Worm (Caenorhabditis elegans) whole organism, L2 larva: ENCODE data around the gene rpia-1.
"Not testable (repeated sequence)": the region's sequence is repeated elsewhere in the genome, so short reads cannot be mapped to it uniquely, and the experiment has no call there.

Experiments
- F13H6.1 ChIP-seq: sonication (generic microtip); optimal IDR thresholded peaks from 2 replicates; lab custom pipeline; 2016; ENCODE audit warnings: missing genetic modification characterization, missing compliant biosample characterization
- R02D3.7 ChIP-seq: fragments of 150-350 bp; optimal IDR thresholded peaks from 2 replicates; lab custom pipeline; 2014; ENCODE audit warnings: missing biosample characterization, missing genetic modification characterization
- Y55F3AM.14 ChIP-seq: fragments of 200-800 bp; sonication (Bioruptor generic); optimal IDR thresholded peaks from 2 replicates; lab custom pipeline; 2018; ENCODE audit warnings: mild to moderate bottlenecking, missing genetic modification characterization, missing compliant biosample characterization
- ZK546.5 ChIP-seq: sonication (generic microtip); optimal IDR thresholded peaks from 2 replicates; lab custom pipeline; 2017; ENCODE audit warnings: missing biosample characterization, missing genetic modification characterization
- alr-1 ChIP-seq: fragments of 150-350 bp; optimal IDR thresholded peaks from 2 replicates; lab custom pipeline; 2014; ENCODE audit warnings: missing biosample characterization, missing genetic modification characterization
- aly-2 ChIP-seq: fragments of 150-350 bp; optimal IDR thresholded peaks from 2 replicates; lab custom pipeline; 2014; ENCODE audit warnings: missing biosample characterization, missing genetic modification characterization
- ama-1 ChIP-seq: fragments of 150-350 bp; optimal IDR thresholded peaks from 2 replicates; lab custom pipeline; 2018; ENCODE audit warnings: inconsistent platforms
- blmp-1 ChIP-seq: sonication (generic microtip); optimal IDR thresholded peaks from 2 replicates; lab custom pipeline; 2017; ENCODE audit warnings: missing genetic modification characterization, mild to moderate bottlenecking, missing compliant biosample characterization, antibody characterized with exemption, moderate library complexity; ENCODE audit not compliant: insufficient read depth
- ceh-16 ChIP-seq: fragments of 150-350 bp; optimal IDR thresholded peaks from 2 replicates; lab custom pipeline; 2014; ENCODE audit warnings: missing biosample characterization, missing genetic modification characterization
- ceh-82 ChIP-seq: fragments of 150-350 bp; optimal IDR thresholded peaks from 2 replicates; lab custom pipeline; 2014; ENCODE audit warnings: missing biosample characterization, missing genetic modification characterization
- crh-2 ChIP-seq: sonication (generic microtip); optimal IDR thresholded peaks from 2 replicates; lab custom pipeline; 2017; ENCODE audit warnings: missing biosample characterization, missing genetic modification characterization
- dmd-4 ChIP-seq: sonication (generic microtip); optimal IDR thresholded peaks from 2 replicates; lab custom pipeline; 2017; ENCODE audit warnings: missing biosample characterization, missing genetic modification characterization
- egl-27 ChIP-seq: sonication (generic microtip); optimal IDR thresholded peaks from 3 replicates; lab custom pipeline; 2017; ENCODE audit warnings: missing biosample characterization, missing genetic modification reagents, missing genetic modification characterization
- elt-1 ChIP-seq: fragments of 150-350 bp; optimal IDR thresholded peaks from 2 replicates; lab custom pipeline; 2014; ENCODE audit warnings: missing biosample characterization, missing genetic modification characterization
- fos-1 ChIP-seq: fragments of 150-350 bp; optimal IDR thresholded peaks from 2 replicates; lab custom pipeline; 2014; ENCODE audit warnings: missing biosample characterization, missing genetic modification characterization
- gmeb-1 ChIP-seq: fragments of 150-350 bp; optimal IDR thresholded peaks from 2 replicates; lab custom pipeline; 2014; ENCODE audit warnings: missing biosample characterization, missing genetic modification characterization
- lin-11 ChIP-seq: fragments of 150-350 bp; sonication (generic microtip); optimal IDR thresholded peaks from 2 replicates; lab custom pipeline; 2014; ENCODE audit warnings: missing biosample characterization, missing genetic modification characterization, inconsistent platforms, mixed read lengths
- lsy-2 ChIP-seq, 2 experiments: fragments of 150-350 bp in 1 of 2; sonication (generic microtip) in 1 of 2; optimal IDR thresholded peaks; 2 replicates each; lab custom pipeline; 2014 to 2017; ENCODE audit warnings: missing biosample characterization in 2 of 2, missing genetic modification characterization in 2 of 2
- mab-5 ChIP-seq: fragments of 150-350 bp; optimal IDR thresholded peaks from 2 replicates; lab custom pipeline; 2014; ENCODE audit warnings: missing biosample characterization, missing genetic modification characterization
- mdl-1 ChIP-seq, 2 experiments: fragments of 150-350 bp in 1 of 2; sonication (generic microtip) in 1 of 2; optimal IDR thresholded peaks; 2 replicates each; lab custom pipeline; 2017; ENCODE audit warnings: missing biosample characterization in 2 of 2, missing genetic modification characterization in 2 of 2
- nhr-10 ChIP-seq: sonication (generic microtip); optimal IDR thresholded peaks from 2 replicates; lab custom pipeline; 2017; ENCODE audit warnings: missing biosample characterization, missing genetic modification characterization
- nhr-11 ChIP-seq: fragments of 150-350 bp; optimal IDR thresholded peaks from 2 replicates; lab custom pipeline; 2014; ENCODE audit warnings: missing biosample characterization, missing genetic modification characterization
- nhr-12 ChIP-seq: fragments of 150-350 bp; optimal IDR thresholded peaks from 2 replicates; lab custom pipeline; 2014; ENCODE audit warnings: missing biosample characterization, missing genetic modification characterization
- nhr-129 ChIP-seq: fragments of 150-350 bp; optimal IDR thresholded peaks from 2 replicates; lab custom pipeline; 2014; ENCODE audit warnings: missing biosample characterization, missing genetic modification characterization
- nhr-21 ChIP-seq: fragments of 150-350 bp; optimal IDR thresholded peaks from 2 replicates; lab custom pipeline; 2014; ENCODE audit warnings: missing biosample characterization, missing genetic modification characterization
- nhr-23 ChIP-seq: fragments of 150-350 bp; optimal IDR thresholded peaks from 2 replicates; lab custom pipeline; 2014; ENCODE audit warnings: missing biosample characterization, missing genetic modification reagents, missing genetic modification characterization
- nhr-237 ChIP-seq: fragments of 150-350 bp; optimal IDR thresholded peaks from 2 replicates; lab custom pipeline; 2014; ENCODE audit warnings: missing biosample characterization, missing genetic modification characterization
- nhr-25 ChIP-seq: fragments of 150-350 bp; sonication (generic microtip); optimal IDR thresholded peaks from 3 replicates; lab custom pipeline; 2014; ENCODE audit warnings: missing biosample characterization, missing genetic modification characterization
- nhr-6 ChIP-seq: fragments of 150-350 bp; optimal IDR thresholded peaks from 2 replicates; lab custom pipeline; 2014; ENCODE audit warnings: missing biosample characterization, missing genetic modification characterization
- peb-1 ChIP-seq: fragments of 150-350 bp; optimal IDR thresholded peaks from 2 replicates; lab custom pipeline; 2014; ENCODE audit warnings: missing biosample characterization, missing genetic modification characterization
- sem-4 ChIP-seq: fragments of 150-350 bp; optimal IDR thresholded peaks from 2 replicates; lab custom pipeline; 2014; ENCODE audit warnings: missing biosample characterization, missing genetic modification reagents, missing genetic modification characterization
- sma-3 ChIP-seq: sonication (generic microtip); optimal IDR thresholded peaks from 2 replicates; lab custom pipeline; 2016; ENCODE audit warnings: missing genetic modification reagents, missing genetic modification characterization, missing compliant biosample characterization
- sma-9 ChIP-seq, 2 experiments: fragments of 150-350 bp in 1 of 2; sonication (generic microtip) in 1 of 2; optimal IDR thresholded peaks; 2 replicates each; lab custom pipeline; 2014 to 2016; ENCODE audit warnings: missing genetic modification characterization in 2 of 2, mild to moderate bottlenecking in 1 of 2, missing biosample characterization in 1 of 2, missing compliant biosample characterization in 1 of 2, missing genetic modification reagents in 1 of 2, moderate library complexity in 1 of 2
- unc-39 ChIP-seq: fragments of 150-350 bp; optimal IDR thresholded peaks from 2 replicates; lab custom pipeline; 2014; ENCODE audit warnings: missing biosample characterization, missing genetic modification characterization
- unc-55 ChIP-seq: fragments of 150-350 bp; sonication (generic microtip); optimal IDR thresholded peaks from 3 replicates; lab custom pipeline; 2014; ENCODE audit warnings: missing biosample characterization, missing genetic modification reagents, missing genetic modification characterization
- unc-62 ChIP-seq: fragments of 150-350 bp; optimal IDR thresholded peaks from 2 replicates; lab custom pipeline; 2014; ENCODE audit warnings: missing biosample characterization, missing genetic modification reagents, missing genetic modification characterization
- zag-1 ChIP-seq: fragments of 150-350 bp; optimal IDR thresholded peaks from 2 replicates; lab custom pipeline; 2014; ENCODE audit warnings: missing biosample characterization, missing genetic modification characterization
- ztf-1 ChIP-seq: fragments of 200-800 bp; sonication (Bioruptor generic); conservative IDR thresholded peaks from 2 replicates; pipeline ENCODE4 v1.3.6; 2022; ENCODE audit warnings: missing genetic modification characterization, missing compliant biosample characterization
- ztf-4 ChIP-seq: fragments of 150-350 bp; optimal IDR thresholded peaks from 2 replicates; lab custom pipeline; 2014; ENCODE audit warnings: missing biosample characterization, missing genetic modification characterization

rpia-1 gene

DNA sequence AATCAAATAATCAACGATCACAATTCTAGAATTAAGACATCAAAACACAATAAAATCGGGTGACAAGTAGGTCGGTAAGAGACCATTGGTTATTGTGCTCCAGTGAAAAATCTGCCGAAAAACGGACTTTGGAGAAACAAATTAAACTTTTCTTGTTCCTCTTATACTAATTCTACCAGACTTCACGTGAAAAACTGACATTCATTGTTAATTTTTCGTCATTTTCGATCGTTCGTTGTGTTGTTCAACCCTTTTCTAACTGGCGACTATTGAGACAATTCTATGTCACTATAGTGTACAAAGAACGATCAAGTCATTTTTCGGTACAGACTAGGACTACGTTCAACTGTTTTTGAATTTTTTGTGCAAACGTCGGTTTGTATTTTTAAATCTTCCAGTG lies 2.5 kb upstream of the rpia-1 start:
- no peak for TF ChIP-seq sem-4 (tag; lab: Kevin White, UChicago)
- TF ChIP-seq blmp-1 (tag; lab: Kevin White, UChicago) = no peak
- peak; percentile 32 for TF ChIP-seq nhr-21
- TF ChIP-seq ceh-82 (tag; lab: Kevin White, UChicago) = no peak
- TF ChIP-seq lin-11 (tag; lab: Kevin White, UChicago) = no peak
- TF ChIP-seq sma-3 (GFP tag; lab: Kevin White, UChicago) = peak; percentile 57
- no peak for TF ChIP-seq peb-1 (tag; lab: Kevin White, UChicago)
- no peak for TF ChIP-seq ZK546.5 (tag; lab: Kevin White, UChicago)
- TF ChIP-seq Y55F3AM.14 (GFP tag; lab: Kevin White, UChicago) = no peak
- TF ChIP-seq ztf-1 (GFP tag; lab: Robert Waterston, UW) = no peak
- TF ChIP-seq unc-39 = no peak
- no peak for TF ChIP-seq ama-1 (lab: Kevin White, UChicago)
- peak; percentile 65 for TF ChIP-seq crh-2
- peak; percentile 89 for TF ChIP-seq sma-9 (GFP tag; optimal IDR thresholded peaks at IDR 0.05; lab: Kevin White, UChicago)
- no peak for TF ChIP-seq sma-9 (tag; optimal IDR thresholded peaks at IDR 0.05; lab: Kevin White, UChicago)
- TF ChIP-seq alr-1 (tag; lab: Kevin White, UChicago) = no peak
- TF ChIP-seq nhr-129 (tag; lab: Kevin White, UChicago) = peak; percentile 36
- peak in 1 of 2 experiments; percentile 28 for TF ChIP-seq lsy-2 (tag; optimal IDR thresholded peaks at IDR 0.05; lab: Kevin White, UChicago)
- TF ChIP-seq mab-5 (tag; lab: Kevin White, UChicago) = no peak
- no peak for TF ChIP-seq nhr-11 (tag; lab: Kevin White, UChicago)
- peak; percentile 58 for TF ChIP-seq nhr-25
- TF ChIP-seq nhr-237 (tag; lab: Kevin White, UChicago) = no peak
- no peak for TF ChIP-seq nhr-23 (tag; lab: Kevin White, UChicago)
- peak; percentile 76 for TF ChIP-seq egl-27
- TF ChIP-seq elt-1 (tag; lab: Kevin White, UChicago) = no peak
- no peak for TF ChIP-seq dmd-4 (tag; lab: Kevin White, UChicago)
- peak; percentile 31 for TF ChIP-seq fos-1 (tag; lab: Kevin White, UChicago)
- peak; percentile 21 for TF ChIP-seq gmeb-1
- no peak for TF ChIP-seq nhr-6 (tag; lab: Kevin White, UChicago)
- no peak for TF ChIP-seq F13H6.1
- no peak for TF ChIP-seq unc-55 (GFP tag; lab: Kevin White, UChicago)

DNA sequence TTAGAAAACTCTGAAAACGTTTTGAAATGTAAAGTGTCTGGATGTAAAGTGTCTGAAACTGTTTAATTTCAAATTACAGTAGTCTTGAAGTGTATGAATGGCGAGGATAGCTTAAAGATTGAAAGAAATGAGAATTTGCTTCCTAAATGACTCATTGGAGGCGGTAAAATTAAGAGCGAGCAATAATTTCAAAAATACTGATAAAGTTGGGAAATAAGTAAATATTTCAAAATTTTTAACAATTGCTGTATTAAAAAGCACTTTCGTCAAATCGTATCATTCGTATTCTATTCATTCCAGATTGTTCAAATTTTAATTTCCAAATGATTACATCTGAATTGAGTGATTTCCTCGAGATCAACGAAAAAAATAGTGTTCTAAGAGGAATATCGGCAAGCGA lies 1.4 kb downstream of the rpia-1 start, which contains the start of gene B0280.2:
TSS of gene B0280.2 (plus strand) at position 301 of the 400 bp plus-strand sequence.
- TF ChIP-seq elt-1 (tag; lab: Kevin White, UChicago) = no peak
- no peak for TF ChIP-seq unc-62 (GFP tag; lab: Kevin White, UChicago)
- TF ChIP-seq nhr-12 (tag; lab: Kevin White, UChicago) = no peak
- TF ChIP-seq ztf-4 = no peak
- no peak for TF ChIP-seq mdl-1 (tag; optimal IDR thresholded peaks at IDR 0.05; lab: Kevin White, UChicago)
- no peak for TF ChIP-seq nhr-11 (tag; lab: Kevin White, UChicago)
- no peak for TF ChIP-seq blmp-1 (tag; lab: Kevin White, UChicago)
- TF ChIP-seq R02D3.7 = no peak
- TF ChIP-seq nhr-6 (tag; lab: Kevin White, UChicago) = no peak
- TF ChIP-seq sem-4 (tag; lab: Kevin White, UChicago) = no peak
- TF ChIP-seq crh-2 = no peak
- no peak for TF ChIP-seq aly-2 (tag; lab: Kevin White, UChicago)
- TF ChIP-seq ceh-16 (tag; lab: Kevin White, UChicago) = no peak
- no peak for TF ChIP-seq nhr-10 (tag; lab: Kevin White, UChicago)
- TF ChIP-seq unc-39 = no peak
- TF ChIP-seq ceh-82 (tag; lab: Kevin White, UChicago) = no peak
- no peak for TF ChIP-seq sma-9 (GFP tag; optimal IDR thresholded peaks at IDR 0.05; lab: Kevin White, UChicago)
- no peak for TF ChIP-seq sma-9 (tag; optimal IDR thresholded peaks at IDR 0.05; lab: Kevin White, UChicago)
- TF ChIP-seq zag-1 (tag; lab: Kevin White, UChicago) = no peak
- no peak for TF ChIP-seq lsy-2 (tag; optimal IDR thresholded peaks at IDR 0.05; lab: Kevin White, UChicago)
- no peak for TF ChIP-seq ama-1 (lab: Kevin White, UChicago)

DNA sequence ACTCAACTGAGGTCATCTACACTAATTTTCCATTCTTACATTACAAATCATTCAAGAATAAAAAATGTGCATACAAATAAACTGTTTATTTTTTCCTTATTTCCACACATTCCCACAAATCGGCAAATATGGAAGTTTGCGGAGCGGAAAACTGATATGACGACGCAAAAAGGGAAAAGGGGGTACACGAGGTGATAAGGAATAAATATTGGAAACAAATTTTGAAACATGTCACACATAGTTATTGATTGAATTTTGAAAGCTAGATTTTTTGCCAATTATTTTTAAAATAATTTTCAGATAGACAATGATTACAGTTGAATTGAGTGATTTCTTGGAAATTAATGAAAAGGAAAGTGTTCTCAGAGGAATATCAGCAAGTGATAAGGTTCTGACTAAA lies 5.7 kb downstream of the rpia-1 start, which contains the start of gene viro-2:
TSS of gene viro-2 (plus strand) at position 301 of the 400 bp plus-strand sequence.
- not testable (repeated sequence) for TF ChIP-seq nhr-23 (tag; lab: Kevin White, UChicago); gmeb-1; fos-1 (tag; lab: Kevin White, UChicago)
